Worm (Caenorhabditis elegans) whole organism, L1 larva: ENCODE data around the gene F22E5.7.
"Not testable (repeated sequence)": the region's sequence is repeated elsewhere in the genome, so short reads cannot be mapped to it uniquely, and the experiment has no call there.

Source experiments
- C16A3.4 ChIP-seq: fragments of 150-350 bp; optimal IDR thresholded peaks from 2 replicates; lab custom pipeline; 2014; ENCODE audit warnings: missing biosample characterization, missing genetic modification characterization
- C34B4.2 ChIP-seq: sonication (generic microtip); optimal IDR thresholded peaks from 2 replicates; lab custom pipeline; 2017; ENCODE audit warnings: mild to moderate bottlenecking, missing genetic modification characterization, missing compliant biosample characterization
- Y116A8C.19 ChIP-seq: sonication (generic microtip); optimal IDR thresholded peaks from 2 replicates; lab custom pipeline; 2016; ENCODE audit warnings: missing compliant biosample characterization, missing genetic modification characterization, borderline replicate concordance
- aha-1 ChIP-seq: fragments of 150-350 bp; optimal IDR thresholded peaks from 2 replicates; lab custom pipeline; 2014; ENCODE audit warnings: missing biosample characterization, missing genetic modification characterization
- alr-1 ChIP-seq: fragments of 200-800 bp; sonication (Bioruptor generic); optimal IDR thresholded peaks from 2 replicates; lab custom pipeline; 2018; ENCODE audit warnings: borderline replicate concordance, mild to moderate bottlenecking, missing genetic modification characterization, missing compliant biosample characterization
- ama-1 ChIP-seq: fragments of 150-350 bp; optimal IDR thresholded peaks from 2 replicates; lab custom pipeline; 2014
- ceh-8 ChIP-seq: fragments of 200-800 bp; sonication (Bioruptor generic); optimal IDR thresholded peaks from 2 replicates; lab custom pipeline; 2018; ENCODE audit warnings: mild to moderate bottlenecking, missing genetic modification characterization, moderate library complexity, missing compliant biosample characterization
- ceh-88 ChIP-seq: fragments of 200-800 bp; sonication (Bioruptor generic); IDR thresholded peaks from 2 replicates; pipeline ENCODE4 v1.3.6; 2022; ENCODE audit warnings: missing genetic modification characterization, missing compliant biosample characterization
- dpl-1 ChIP-seq, 3 experiments: fragments of 150-350 bp in 2 of 3; sonication (generic microtip) in 1 of 3; optimal IDR thresholded peaks; 2 replicates each; lab custom pipeline; 2014 to 2017; ENCODE audit warnings: missing biosample characterization in 3 of 3, missing genetic modification characterization in 3 of 3, missing genetic modification reagents in 3 of 3
- efl-1 ChIP-seq, 4 experiments: fragments of 150-350 bp; optimal IDR thresholded peaks in 3 of 4; peaks in 1 of 4; 1 replicate in 1 of 4; 2 replicates in 3 of 4; lab custom pipeline; 2014; ENCODE audit warnings: missing biosample characterization in 2 of 4, missing genetic modification characterization in 2 of 4, missing genetic modification reagents in 2 of 4
- egl-13 ChIP-seq: sonication (generic microtip); optimal IDR thresholded peaks from 2 replicates; lab custom pipeline; 2016; ENCODE audit warnings: missing genotype, missing genetic modification reagents, missing genetic modification characterization, missing compliant biosample characterization
- fkh-10 ChIP-seq: sonication (generic microtip); optimal IDR thresholded peaks from 2 replicates; lab custom pipeline; 2017; ENCODE audit warnings: missing biosample characterization, missing genetic modification reagents, missing genetic modification characterization
- fkh-4 ChIP-seq: sonication (generic microtip); optimal IDR thresholded peaks from 2 replicates; lab custom pipeline; 2016; ENCODE audit warnings: missing compliant biosample characterization, missing genetic modification characterization, borderline replicate concordance
- fos-1 ChIP-seq: fragments of 150-350 bp; optimal IDR thresholded peaks from 2 replicates; lab custom pipeline; 2014; ENCODE audit warnings: missing biosample characterization, missing genetic modification characterization
- isw-1 ChIP-seq: fragments of 200-800 bp; sonication (Bioruptor generic); IDR thresholded peaks from 2 replicates; pipeline ENCODE4 v1.3.6; 2022; ENCODE audit warnings: missing genetic modification characterization, missing compliant biosample characterization
- lin-13 ChIP-seq: fragments of 150-350 bp; optimal IDR thresholded peaks from 2 replicates; lab custom pipeline; 2014; ENCODE audit warnings: missing biosample characterization, missing genetic modification reagents, missing genetic modification characterization
- lin-15B ChIP-seq: fragments of 150-350 bp; sonication (generic microtip); optimal IDR thresholded peaks from 3 replicates; lab custom pipeline; 2014; ENCODE audit warnings: missing biosample characterization, missing genetic modification characterization
- lir-3 ChIP-seq: sonication (generic microtip); optimal IDR thresholded peaks from 2 replicates; lab custom pipeline; 2016; ENCODE audit warnings: mild to moderate bottlenecking, missing genetic modification characterization, moderate library complexity, missing compliant biosample characterization; ENCODE audit not compliant: poor library complexity
- lsy-2 ChIP-seq, 2 experiments: fragments of 150-350 bp; optimal IDR thresholded peaks; 2 replicates each; lab custom pipeline; 2014; ENCODE audit warnings: missing biosample characterization in 2 of 2, missing genetic modification characterization in 2 of 2
- mab-9 ChIP-seq: fragments of 200-800 bp; sonication (Bioruptor generic); IDR thresholded peaks from 2 replicates; pipeline ENCODE4 v1.3.6; 2022; ENCODE audit warnings: missing genetic modification reagents, missing genetic modification characterization, missing compliant biosample characterization
- mef-2 ChIP-seq: fragments of 150-350 bp; optimal IDR thresholded peaks from 2 replicates; lab custom pipeline; 2014; ENCODE audit warnings: missing biosample characterization, missing genetic modification characterization
- mep-1 ChIP-seq: fragments of 150-350 bp; optimal IDR thresholded peaks from 2 replicates; lab custom pipeline; 2014; ENCODE audit warnings: missing biosample characterization, missing genetic modification characterization
- nhr-12 ChIP-seq: sonication (generic microtip); optimal IDR thresholded peaks from 2 replicates; lab custom pipeline; 2017; ENCODE audit warnings: missing biosample characterization, missing genetic modification characterization
- nhr-19 ChIP-seq: fragments of 200-800 bp; sonication (Bioruptor generic); conservative IDR thresholded peaks from 2 replicates; pipeline ENCODE4 v1.3.6; 2022; ENCODE audit warnings: missing genetic modification characterization, missing compliant biosample characterization
- nhr-20 ChIP-seq: sonication (generic microtip); optimal IDR thresholded peaks from 2 replicates; lab custom pipeline; 2016; ENCODE audit warnings: mild to moderate bottlenecking, missing genetic modification characterization, missing compliant biosample characterization
- nhr-237 ChIP-seq: fragments of 150-350 bp; optimal IDR thresholded peaks from 2 replicates; lab custom pipeline; 2014; ENCODE audit warnings: missing biosample characterization, missing genetic modification characterization
- nhr-28 ChIP-seq: fragments of 150-350 bp; optimal IDR thresholded peaks from 2 replicates; lab custom pipeline; 2014; ENCODE audit warnings: missing biosample characterization, missing genetic modification characterization
- nhr-71 ChIP-seq: sonication (generic microtip); optimal IDR thresholded peaks from 2 replicates; lab custom pipeline; 2016; ENCODE audit warnings: mild to moderate bottlenecking, missing genetic modification characterization, moderate library complexity, missing compliant biosample characterization
- nhr-76 ChIP-seq: sonication (generic microtip); optimal IDR thresholded peaks from 2 replicates; lab custom pipeline; 2017; ENCODE audit warnings: missing biosample characterization, missing genetic modification characterization
- nhr-77 ChIP-seq: fragments of 150-350 bp; optimal IDR thresholded peaks from 2 replicates; lab custom pipeline; 2014; ENCODE audit warnings: missing biosample characterization, missing genetic modification characterization
- nhr-85 ChIP-seq: sonication (generic microtip); peaks from one replicate; lab custom pipeline; 2016; ENCODE audit warnings: missing genetic modification characterization, inconsistent platforms, missing compliant biosample characterization
- nhr-90 ChIP-seq: sonication (generic microtip); optimal IDR thresholded peaks from 2 replicates; lab custom pipeline; 2016; ENCODE audit warnings: mild to moderate bottlenecking, missing genetic modification characterization, missing compliant biosample characterization; ENCODE audit not compliant: poor library complexity
- snpc-4 ChIP-seq: fragments of 150-350 bp; optimal IDR thresholded peaks from 2 replicates; lab custom pipeline; 2014; ENCODE audit warnings: missing biosample characterization, missing genetic modification characterization
- sox-4 ChIP-seq: sonication (generic microtip); optimal IDR thresholded peaks from 2 replicates; lab custom pipeline; 2016; ENCODE audit warnings: missing genetic modification characterization, missing compliant biosample characterization
- sptf-1 ChIP-seq: fragments of 150-350 bp; optimal IDR thresholded peaks from 2 replicates; lab custom pipeline; 2014; ENCODE audit warnings: missing biosample characterization, missing genetic modification characterization
- sup-37 ChIP-seq: fragments of 200-800 bp; sonication (Bioruptor generic); optimal IDR thresholded peaks from 2 replicates; lab custom pipeline; 2018; ENCODE audit warnings: mild to moderate bottlenecking, missing genetic modification characterization, missing compliant biosample characterization
- tlp-1 ChIP-seq: fragments of 150-350 bp; optimal IDR thresholded peaks from 2 replicates; lab custom pipeline; 2014; ENCODE audit warnings: missing biosample characterization, missing genetic modification characterization
- unc-130 ChIP-seq: fragments of 150-350 bp; optimal IDR thresholded peaks from 2 replicates; lab custom pipeline; 2017; ENCODE audit warnings: missing biosample characterization, missing genetic modification characterization, inconsistent platforms
- unc-62 ChIP-seq: fragments of 150-350 bp; optimal IDR thresholded peaks from 2 replicates; lab custom pipeline; 2014; ENCODE audit warnings: missing biosample characterization, missing genetic modification reagents, missing genetic modification characterization
- vab-15 ChIP-seq: sonication (generic microtip); optimal IDR thresholded peaks from 2 replicates; lab custom pipeline; 2017; ENCODE audit warnings: missing genotype, mild to moderate bottlenecking, missing genetic modification characterization, missing compliant biosample characterization
- zag-1 ChIP-seq: fragments of 150-350 bp; optimal IDR thresholded peaks from 2 replicates; lab custom pipeline; 2014; ENCODE audit warnings: missing biosample characterization, missing genetic modification characterization
- ztf-11 ChIP-seq, 2 experiments: sonication (generic microtip); optimal IDR thresholded peaks; 2 replicates each; lab custom pipeline; 2016 to 2017; ENCODE audit warnings: missing genetic modification characterization in 2 of 2, missing biosample characterization in 1 of 2, missing compliant biosample characterization in 1 of 2

F22E5.7 gene

DNA sequence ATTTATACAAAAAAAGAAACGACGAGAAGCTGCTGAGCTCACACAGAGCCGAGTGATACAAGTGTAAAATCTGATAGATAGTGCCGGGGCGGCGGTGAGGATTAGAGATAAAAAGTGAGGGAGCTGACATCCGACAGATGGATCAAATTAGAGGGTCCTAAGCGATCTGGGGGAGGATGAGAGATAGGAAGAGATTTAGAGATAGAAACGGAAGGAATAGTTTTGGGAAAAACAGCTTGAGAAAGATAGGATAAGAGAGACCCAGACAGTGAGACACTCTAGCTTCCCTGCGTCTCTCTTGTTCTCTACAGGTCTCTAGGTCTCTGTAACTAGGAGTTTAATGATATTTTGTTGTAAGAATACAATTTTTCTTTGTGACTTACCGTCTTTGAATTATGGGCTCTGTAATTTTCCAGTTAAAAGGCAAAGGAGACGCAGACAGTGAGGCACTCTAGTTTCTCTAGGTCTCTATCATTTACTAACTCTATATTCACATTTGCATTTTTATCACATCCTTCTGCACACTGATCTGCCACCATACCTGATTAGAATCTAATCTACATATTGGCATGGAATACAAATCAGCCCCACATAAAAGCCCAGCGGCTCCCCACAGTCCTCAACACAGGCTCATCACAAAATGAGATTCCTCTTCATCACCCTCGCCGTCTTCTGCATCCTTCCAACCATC, 45.3 kb downstream of the F22E5.7 start, which contains the start of the genes sup-9 and nspf-1 (continued):
- TF ChIP-seq unc-62 (GFP tag; lab: Kevin White, UChicago) (no peak), lin-13 (GFP tag; lab: Kevin White, UChicago) (peak; percentile 33), tlp-1 (tag; lab: Kevin White, UChicago) (no peak), mep-1 (tag; lab: Kevin White, UChicago) (no peak), vab-15 (tag; lab: Kevin White, UChicago) (no peak), alr-1 (tag; lab: Kevin White, UChicago) (no peak), fos-1 (tag; lab: Kevin White, UChicago) (no peak), lin-15B (tag; lab: Kevin White, UChicago) (no peak), lir-3 (tag; lab: Kevin White, UChicago) (no peak), nhr-12 (tag; lab: Kevin White, UChicago) (no peak), ztf-11 (tag; optimal IDR thresholded peaks at IDR 0.05; lab: Kevin White, UChicago) (no peak), ceh-8 (no peak), unc-130 (tag; lab: Kevin White, UChicago) (no peak), nhr-77 (tag; lab: Kevin White, UChicago) (no peak), C16A3.4 (tag; lab: Kevin White, UChicago) (no peak), nhr-76 (no peak), efl-1 (optimal IDR thresholded peaks at IDR 0.05; lab: Kevin White, UChicago) (peak; percentile 50 to 51), efl-1 (GFP tag; optimal IDR thresholded peaks at IDR 0.05 in 1 of 2; lab: Kevin White, UChicago) (no peak), zag-1 (tag; lab: Kevin White, UChicago) (no peak), nhr-85 (no peak), sox-4 (tag; lab: Kevin White, UChicago) (no peak), egl-13 (no peak), lsy-2 (tag; optimal IDR thresholded peaks at IDR 0.05; lab: Kevin White, UChicago) (peak in 1 of 2 experiments; percentile 46), sptf-1 (tag; lab: Kevin White, UChicago) (no peak), ceh-88 (GFP tag; lab: Robert Waterston, UW) (no peak), isw-1 (GFP tag; lab: Robert Waterston, UW) (no peak), nhr-28 (no peak), nhr-20 (tag; lab: Kevin White, UChicago) (no peak), ama-1 (lab: Kevin White, UChicago) (no peak), snpc-4 (tag; lab: Kevin White, UChicago) (no peak), nhr-19 (peak; percentile 43), aha-1 (no peak), dpl-1 (GFP tag; optimal IDR thresholded peaks at IDR 0.05; lab: Kevin White, UChicago) (no peak)

DNA sequence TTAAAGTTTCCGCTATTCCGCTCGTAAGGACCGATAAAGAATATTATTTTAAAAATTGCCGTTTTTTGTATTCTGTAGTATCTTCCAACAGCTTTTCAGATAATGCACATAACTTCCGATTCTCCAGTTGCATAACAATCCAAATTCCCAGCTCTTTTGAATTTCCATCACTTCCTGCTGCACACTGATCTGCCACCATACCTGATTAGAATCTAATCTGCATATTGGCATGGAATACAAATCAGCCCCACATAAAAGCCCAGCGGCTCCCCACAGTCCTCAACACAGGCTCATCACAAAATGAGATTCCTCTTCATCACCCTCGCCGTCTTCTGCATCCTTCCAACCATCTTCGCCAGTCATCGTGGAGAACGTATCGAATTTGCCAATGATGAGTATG, 46.7 kb downstream of the F22E5.7 start, which contains the start of gene nspf-2:
nspf-2 (plus strand) TSS at position 301 of the 400 bp plus-strand sequence.
- TF ChIP-seq ztf-11 (tag; optimal IDR thresholded peaks at IDR 0.05; lab: Kevin White, UChicago); lin-13 (GFP tag; lab: Kevin White, UChicago); nhr-237 (tag; lab: Kevin White, UChicago): not testable (repeated sequence)

DNA sequence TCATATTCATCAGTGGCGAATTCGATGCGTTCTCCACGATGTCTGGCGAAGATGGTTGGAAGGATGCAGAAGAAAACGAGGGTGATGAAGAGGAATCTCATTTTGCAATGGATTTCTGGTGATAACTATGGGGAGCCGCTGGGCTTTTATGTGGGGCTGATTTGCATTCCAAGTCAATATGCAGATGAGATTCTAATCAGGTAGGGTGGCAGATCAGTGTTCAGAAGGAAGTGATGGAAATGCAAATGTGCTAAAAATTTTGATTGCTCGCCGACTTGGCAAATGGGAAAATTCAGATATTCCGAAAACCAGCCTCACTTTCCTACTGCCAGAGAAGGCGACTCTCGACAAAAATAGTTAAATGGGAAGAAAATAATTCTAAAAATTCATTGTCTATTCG, 48.2 kb downstream of the F22E5.7 start, which contains the start of gene nspf-3:
nspf-3 (minus strand) TSS at position 101 of the 400 bp plus-strand sequence.
- TF ChIP-seq mef-2 (no peak), lir-3 (tag; lab: Kevin White, UChicago) (no peak), ceh-8 (no peak), fkh-10 (GFP tag; lab: Kevin White, UChicago) (no peak)
- TF ChIP-seq, all 84 proteins: peak for 0

- TF ChIP-seq dpl-1 (GFP tag; optimal IDR thresholded peaks at IDR 0.05; lab: Kevin White, UChicago) (no peak), sptf-1 (tag; lab: Kevin White, UChicago) (no peak), C34B4.2 (no peak), sup-37 (GFP tag; lab: Kevin White, UChicago) (no peak), mab-9 (GFP tag; lab: Robert Waterston, UW) (no peak), fkh-4 (tag; lab: Kevin White, UChicago) (no peak), ceh-8 (no peak), nhr-20 (tag; lab: Kevin White, UChicago) (no peak), egl-13 (no peak), nhr-90 (tag; lab: Kevin White, UChicago) (no peak), nhr-237 (tag; lab: Kevin White, UChicago) (no peak), Y116A8C.19 (tag; lab: Kevin White, UChicago) (no peak), nhr-71 (tag; lab: Kevin White, UChicago) (no peak)
Measured at ce11 chrII:2692476-2692875, 50.6 kb downstream of the F22E5.7 start, which contains the start of gene set-11. Gene set-11 (minus strand): TSS chrII:2692576.
